Fruit fly (Drosophila melanogaster): ENCODE measurements around the gene Elys.

dm6 chrX:19608042-19608609 lies 44.0 kb upstream of the Elys start:
- no peak for TF ChIP-seq al (GFP tag; IDR thresholded peaks at IDR 0.05)
- TF ChIP-seq hth (optimal IDR thresholded peaks at IDR 0.05): no peak
- TF ChIP-seq Antp (GFP tag; optimal IDR thresholded peaks at IDR 0.05): no peak
- TF ChIP-seq CG9609 (GFP tag; optimal IDR thresholded peaks at IDR 0.05): no peak
- TF ChIP-seq Hr39 (optimal IDR thresholded peaks at IDR 0.05): no peak
- no peak for TF ChIP-seq zen2 (GFP tag; IDR thresholded peaks at IDR 0.05; ENCODE audit: partially characterized antibody)
- TF ChIP-seq CG4328 (GFP tag; optimal IDR thresholded peaks at IDR 0.05): no peak
- no peak for TF ChIP-seq Mes4 (GFP tag; optimal IDR thresholded peaks at IDR 0.05)
- peak; percentile 23 for TF ChIP-seq CG15514 (GFP tag; optimal IDR thresholded peaks at IDR 0.05)
- no peak for TF ChIP-seq h (optimal IDR thresholded peaks at IDR 0.05)
- TF ChIP-seq Asciz (GFP tag; optimal IDR thresholded peaks at IDR 0.05): no peak
- no peak for TF ChIP-seq pum (GFP tag; optimal IDR thresholded peaks at IDR 0.05)
- TF ChIP-seq CG31441 (GFP tag; IDR thresholded peaks at IDR 0.05): no peak
- TF ChIP-seq slou (GFP tag; optimal IDR thresholded peaks at IDR 0.05): no peak

All from whole organism, embryonic.